Fruit fly (Drosophila melanogaster) whole organism, adult: ENCODE results near the gene mib1.

Experiments used
- CG11617 ChIP-seq: fragments of 200-800 bp; sonication (Bioruptor generic); optimal IDR thresholded peaks from 2 replicates; lab custom pipeline; 2017; ENCODE audit warnings: mild to moderate bottlenecking, missing biosample characterization, missing genetic modification reagents, missing genetic modification characterization
- CG12768 ChIP-seq: fragments of 200-800 bp; sonication (Bioruptor generic); optimal IDR thresholded peaks from 2 replicates; lab custom pipeline; 2017; ENCODE audit warnings: missing biosample characterization, missing genetic modification characterization, mild to moderate bottlenecking, moderate library complexity, missing genetic modification reagents
- CG14711 ChIP-seq: fragments of 200-800 bp; sonication (Bioruptor generic); optimal IDR thresholded peaks from 2 replicates; lab custom pipeline; 2018; ENCODE audit warnings: missing biosample characterization, mild to moderate bottlenecking, missing genetic modification characterization, moderate library complexity
- CG1620 ChIP-seq: fragments of 200-800 bp; sonication (Bioruptor generic); optimal IDR thresholded peaks from 2 replicates; lab custom pipeline; 2016; ENCODE audit warnings: missing biosample characterization, missing genetic modification characterization
- CG33017 ChIP-seq: fragments of 200-800 bp; sonication (Bioruptor generic); optimal IDR thresholded peaks from 2 replicates; lab custom pipeline; 2018; ENCODE audit warnings: missing biosample characterization, mild to moderate bottlenecking, missing genetic modification characterization, moderate library complexity
- CG5204 ChIP-seq: fragments of 200-800 bp; sonication (Bioruptor generic); optimal IDR thresholded peaks from 2 replicates; lab custom pipeline; 2016; ENCODE audit warnings: missing biosample characterization, missing genetic modification characterization
- Clk ChIP-seq: fragments of 200-800 bp; sonication (Bioruptor generic); optimal IDR thresholded peaks from 2 replicates; lab custom pipeline; 2017; ENCODE audit warnings: missing biosample characterization, missing genetic modification characterization
- Crg-1 ChIP-seq: fragments of 200-800 bp; sonication (Bioruptor generic); optimal IDR thresholded peaks from 2 replicates; lab custom pipeline; 2016; ENCODE audit warnings: missing biosample characterization, missing genetic modification characterization
- Hr96 ChIP-seq: fragments of 200-800 bp; sonication (Bioruptor generic); optimal IDR thresholded peaks from 2 replicates; lab custom pipeline; 2016; ENCODE audit warnings: missing biosample characterization, missing genetic modification characterization
- Mnt ChIP-seq: fragments of 200-800 bp; sonication (Bioruptor generic); optimal IDR thresholded peaks from 2 replicates; lab custom pipeline; 2016; ENCODE audit warnings: missing biosample characterization, mild to moderate bottlenecking, missing genetic modification characterization
- cic ChIP-seq: fragments of 200-800 bp; sonication (Bioruptor generic); optimal IDR thresholded peaks from 2 replicates; lab custom pipeline; 2017; ENCODE audit warnings: missing biosample characterization, mild to moderate bottlenecking, missing genetic modification characterization, moderate library complexity
- ovo ChIP-seq: fragments of 200-800 bp; sonication (Bioruptor generic); optimal IDR thresholded peaks from 2 replicates; lab custom pipeline; 2016; ENCODE audit warnings: missing biosample characterization, missing genetic modification characterization

- no peak for TF ChIP-seq CG11617
- no peak for TF ChIP-seq ovo (GFP tag; lab: Kevin White, UChicago)
- peak; percentile 29 for TF ChIP-seq Mnt
- TF ChIP-seq CG1620 (GFP tag; lab: Kevin White, UChicago): peak; percentile 24
- no peak for TF ChIP-seq cic
- peak; percentile 56 for TF ChIP-seq Hr96
- TF ChIP-seq CG12768 (GFP tag; lab: Kevin White, UChicago): no peak
- TF ChIP-seq CG33017 (tag; lab: Kevin White, UChicago): no peak
- TF ChIP-seq CG5204 (GFP tag; lab: Kevin White, UChicago): peak; percentile 22
- TF ChIP-seq Clk (GFP tag; lab: Kevin White, UChicago): no peak
- TF ChIP-seq CG14711 (tag; lab: Kevin White, UChicago): peak; percentile 27
- TF ChIP-seq Crg-1 (GFP tag; lab: Kevin White, UChicago): no peak
Observed at dm6 chr3L:16051719-16052122, 40.1 kb upstream of the mib1 start, which contains the start of gene Mbs.
